Worm (Caenorhabditis elegans): Measurements from ENCODE around the gene Y105C5A.1268.
"Not testable (repeated sequence)": the region's sequence is repeated elsewhere in the genome, so short reads cannot be mapped to it uniquely, and the experiment has no call there.

DNA sequence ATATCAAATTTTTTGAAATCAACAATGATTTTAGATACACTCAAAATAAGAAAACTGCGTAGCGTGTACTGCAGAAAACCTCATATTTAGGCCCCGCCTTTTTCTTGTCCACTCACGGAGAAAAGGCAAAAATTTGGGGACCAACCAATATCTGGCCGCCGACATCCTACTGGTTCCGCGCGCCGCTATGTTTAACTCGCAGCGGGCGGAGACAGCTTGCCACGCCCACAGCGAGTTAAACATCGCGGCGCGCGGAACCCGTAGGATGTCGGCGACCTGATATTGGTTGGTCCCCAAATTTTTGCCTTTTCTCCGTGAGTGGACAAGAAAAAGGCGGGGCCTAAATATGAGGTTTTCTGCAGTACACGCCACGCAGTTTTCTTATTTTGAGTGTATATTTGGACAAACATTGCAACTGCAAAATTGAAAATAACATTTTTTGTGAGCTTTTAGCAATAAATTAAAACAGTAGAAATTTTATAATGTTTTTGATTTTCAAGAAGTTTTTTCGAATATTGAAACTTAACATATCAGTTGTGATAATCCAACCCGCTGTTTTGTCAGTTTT lies 36.3 kb downstream of the Y105C5A.1268 start:
- not testable (repeated sequence) for TF ChIP-seq unc-130 (GFP tag; optimal IDR thresholded peaks at IDR 0.05); ama-1 (optimal IDR thresholded peaks at IDR 0.05); ceh-20 (GFP tag; IDR thresholded peaks at IDR 0.05); mdt-29 (GFP tag; IDR thresholded peaks at IDR 0.05); lsy-2 (tag; optimal IDR thresholded peaks at IDR 0.05); snpc-4 (tag; optimal IDR thresholded peaks at IDR 0.05); hlh-30 (tag; optimal IDR thresholded peaks at IDR 0.05; ENCODE audit: insufficient read depth); pqm-1 (tag; optimal IDR thresholded peaks at IDR 0.05); cey-2 (tag; optimal IDR thresholded peaks at IDR 0.05; ENCODE audit: borderline replicate concordance, insufficient read depth); unc-39 (tag; optimal IDR thresholded peaks at IDR 0.05); zfp-3 (GFP tag; conservative IDR thresholded peaks at IDR 0.05); nhr-237 (tag; optimal IDR thresholded peaks at IDR 0.05)

Measured in whole organism, L4 larva.